Worm (Caenorhabditis elegans) whole organism, L4 larva: Measurements from ENCODE around the gene B0496.6.

Source experiments
- D1046.2 ChIP-seq: fragments of 200-800 bp; sonication (Bioruptor generic); IDR thresholded peaks from 2 replicates; pipeline ENCODE4 v1.3.6; 2022; ENCODE audit warnings: missing genetic modification characterization, missing compliant biosample characterization
- F26F4.8 ChIP-seq: fragments of 200-800 bp; sonication (Bioruptor generic); conservative IDR thresholded peaks from 2 replicates; pipeline ENCODE4 v1.3.6; 2022; ENCODE audit warnings: missing genetic modification characterization, missing compliant biosample characterization
- F37D6.2 ChIP-seq: sonication (generic microtip); optimal IDR thresholded peaks from 2 replicates; lab custom pipeline; 2016; ENCODE audit warnings: mild to moderate bottlenecking, missing genetic modification characterization, missing compliant biosample characterization
- F44E2.7 ChIP-seq: fragments of 200-800 bp; sonication (Bioruptor generic); IDR thresholded peaks from 2 replicates; pipeline ENCODE4 v2.1.2; 2022; ENCODE audit warnings: missing genetic modification characterization, missing compliant biosample characterization
- T20F7.1 ChIP-seq: fragments of 200-800 bp; sonication (Bioruptor generic); optimal IDR thresholded peaks from 2 replicates; lab custom pipeline; 2018; ENCODE audit warnings: mild to moderate bottlenecking, missing genetic modification characterization, missing compliant biosample characterization
- aha-1 ChIP-seq: fragments of 150-350 bp; peaks from one replicate; lab custom pipeline; 2014; ENCODE audit warnings: missing biosample characterization, missing genetic modification characterization
- ceh-20 ChIP-seq: fragments of 200-800 bp; sonication (Bioruptor generic); IDR thresholded peaks from 2 replicates; pipeline ENCODE4 v1.3.6; 2022; ENCODE audit warnings: missing genetic modification reagents, missing genetic modification characterization, missing compliant biosample characterization
- daf-16 ChIP-seq, 3 experiments: sonication (generic microtip); optimal IDR thresholded peaks; 2 replicates each; lab custom pipeline; 2016 to 2017; ENCODE audit warnings: missing genetic modification characterization in 3 of 3, missing genetic modification reagents in 3 of 3, mild to moderate bottlenecking in 2 of 3, missing compliant biosample characterization in 2 of 3, missing biosample characterization in 1 of 3, moderate library complexity in 1 of 3
- daf-19 ChIP-seq: fragments of 200-800 bp; sonication (Bioruptor generic); conservative IDR thresholded peaks from 2 replicates; pipeline ENCODE4 v1.3.6; 2022; ENCODE audit warnings: missing genetic modification characterization, missing compliant biosample characterization
- dmd-6 ChIP-seq: fragments of 200-800 bp; sonication (Bioruptor generic); IDR thresholded peaks from 2 replicates; pipeline ENCODE4 v1.3.6; 2022; ENCODE audit warnings: missing genetic modification reagents, missing genetic modification characterization, missing compliant biosample characterization
- dpl-1 ChIP-seq: fragments of 150-350 bp; optimal IDR thresholded peaks from 2 replicates; lab custom pipeline; 2014; ENCODE audit warnings: missing biosample characterization, missing genetic modification reagents, missing genetic modification characterization
- duxl-1 ChIP-seq: sonication (generic microtip); optimal IDR thresholded peaks from 2 replicates; lab custom pipeline; 2016; ENCODE audit warnings: mild to moderate bottlenecking, missing genetic modification characterization, moderate library complexity, missing compliant biosample characterization; ENCODE audit not compliant: poor library complexity
- dve-1 ChIP-seq: sonication (generic microtip); optimal IDR thresholded peaks from 2 replicates; lab custom pipeline; 2017; ENCODE audit warnings: antibody characterized with exemption, mild to moderate bottlenecking, missing genetic modification characterization, missing compliant biosample characterization; ENCODE audit not compliant: insufficient read depth
- egl-43 ChIP-seq: fragments of 200-800 bp; sonication (Bioruptor generic); IDR thresholded peaks from 2 replicates; pipeline ENCODE4 v1.3.6; 2022; ENCODE audit warnings: missing genetic modification reagents, missing genetic modification characterization, missing compliant biosample characterization
- fos-1 ChIP-seq: fragments of 150-350 bp; optimal IDR thresholded peaks from 2 replicates; lab custom pipeline; 2014; ENCODE audit warnings: missing biosample characterization, missing genetic modification characterization
- gei-8 ChIP-seq: fragments of 200-800 bp; sonication (Bioruptor generic); optimal IDR thresholded peaks from 2 replicates; lab custom pipeline; 2018; ENCODE audit warnings: mild to moderate bottlenecking, missing genetic modification characterization, missing compliant biosample characterization
- hif-1 ChIP-seq, 2 experiments: sonication (generic microtip); optimal IDR thresholded peaks; 2 replicates each; lab custom pipeline; 2016 to 2017; ENCODE audit warnings: missing compliant biosample characterization in 2 of 2, missing genetic modification characterization in 2 of 2, missing genetic modification reagents in 2 of 2, missing genotype in 2 of 2, mild to moderate bottlenecking in 1 of 2
- hlh-11 ChIP-seq: fragments of 200-800 bp; sonication (Bioruptor generic); optimal IDR thresholded peaks from 2 replicates; lab custom pipeline; 2018; ENCODE audit warnings: mild to moderate bottlenecking, missing genetic modification characterization, missing compliant biosample characterization
- hlh-30 ChIP-seq: sonication (generic microtip); optimal IDR thresholded peaks from 2 replicates; lab custom pipeline; 2017; ENCODE audit warnings: antibody characterized with exemption, mild to moderate bottlenecking, missing genetic modification characterization, missing compliant biosample characterization; ENCODE audit not compliant: insufficient read depth
- lin-39 ChIP-seq: fragments of 150-350 bp; optimal IDR thresholded peaks from 2 replicates; lab custom pipeline; 2014; ENCODE audit warnings: missing biosample characterization, missing genetic modification reagents, missing genetic modification characterization
- lir-3 ChIP-seq: sonication (generic microtip); optimal IDR thresholded peaks from 2 replicates; lab custom pipeline; 2016; ENCODE audit warnings: mild to moderate bottlenecking, missing genetic modification characterization, missing compliant biosample characterization
- lsy-2 ChIP-seq, 2 experiments: fragments of 150-350 bp in 1 of 2; sonication (generic microtip) in 1 of 2; optimal IDR thresholded peaks; 2 replicates each; lab custom pipeline; 2014 to 2017; ENCODE audit warnings: missing biosample characterization in 2 of 2, missing genetic modification characterization in 2 of 2
- madf-5 ChIP-seq, 2 experiments: fragments of 200-800 bp; sonication (Bioruptor generic); IDR thresholded peaks; 2 replicates each; pipeline ENCODE4 v1.3.6; 2022; ENCODE audit warnings: missing compliant biosample characterization in 2 of 2, missing genetic modification characterization in 2 of 2
- mdl-1 ChIP-seq, 2 experiments: fragments of 150-350 bp in 1 of 2; sonication (generic microtip) in 1 of 2; optimal IDR thresholded peaks; 2 replicates each; lab custom pipeline; 2014 to 2017; ENCODE audit warnings: missing biosample characterization in 2 of 2, missing genetic modification characterization in 2 of 2
- mes-2 ChIP-seq: sonication (generic microtip); optimal IDR thresholded peaks from 2 replicates; lab custom pipeline; 2016; ENCODE audit warnings: missing genotype, mild to moderate bottlenecking, missing genetic modification characterization, missing compliant biosample characterization; ENCODE audit not compliant: poor library complexity, severe bottlenecking
- nhr-10 ChIP-seq: fragments of 150-350 bp; optimal IDR thresholded peaks from 2 replicates; lab custom pipeline; 2014; ENCODE audit warnings: missing biosample characterization, missing genetic modification characterization
- nhr-11 ChIP-seq: fragments of 150-350 bp; optimal IDR thresholded peaks from 2 replicates; lab custom pipeline; 2014; ENCODE audit warnings: missing biosample characterization, missing genetic modification characterization
- nhr-28 ChIP-seq: fragments of 150-350 bp; optimal IDR thresholded peaks from 2 replicates; lab custom pipeline; 2014; ENCODE audit warnings: missing biosample characterization, missing genetic modification characterization
- nhr-6 ChIP-seq: fragments of 150-350 bp; optimal IDR thresholded peaks from 2 replicates; lab custom pipeline; 2014; ENCODE audit warnings: missing biosample characterization, missing genetic modification characterization
- pha-4 ChIP-seq, 2 experiments: fragments of 150-350 bp in 1 of 2; fragments of 200-800 bp in 1 of 2; sonication (Bioruptor generic) in 1 of 2; IDR thresholded peaks in 1 of 2; optimal IDR thresholded peaks in 1 of 2; 2 replicates each; pipeline versions ENCODE4 v1.3.6 to Lab custom; 2014 to 2022; ENCODE audit warnings: missing genetic modification characterization in 2 of 2, missing genetic modification reagents in 2 of 2, missing biosample characterization in 1 of 2, missing compliant biosample characterization in 1 of 2
- pqm-1 ChIP-seq: sonication (generic microtip); optimal IDR thresholded peaks from 2 replicates; lab custom pipeline; 2017; ENCODE audit warnings: missing biosample characterization, missing genetic modification characterization
- rbr-2 ChIP-seq: sonication (generic microtip); optimal IDR thresholded peaks from 2 replicates; lab custom pipeline; 2016; ENCODE audit warnings: missing genotype, missing genetic modification characterization, missing compliant biosample characterization
- sdz-12 ChIP-seq: fragments of 200-800 bp; sonication (Bioruptor generic); optimal IDR thresholded peaks from 2 replicates; lab custom pipeline; 2018; ENCODE audit warnings: mild to moderate bottlenecking, missing genetic modification characterization, missing compliant biosample characterization
- set-16 ChIP-seq: fragments of 200-800 bp; sonication (Bioruptor generic); IDR thresholded peaks from 2 replicates; pipeline ENCODE4 v1.3.6; 2022; ENCODE audit warnings: missing genetic modification reagents, missing genetic modification characterization, missing compliant biosample characterization
- snpc-4 ChIP-seq: fragments of 150-350 bp; optimal IDR thresholded peaks from 2 replicates; lab custom pipeline; 2014; ENCODE audit warnings: missing biosample characterization, missing genetic modification characterization
- spr-1 ChIP-seq: sonication (generic microtip); optimal IDR thresholded peaks from 2 replicates; lab custom pipeline; 2016; ENCODE audit warnings: mild to moderate bottlenecking, missing genetic modification characterization, missing compliant biosample characterization
- spr-3 ChIP-seq: fragments of 200-800 bp; sonication (Bioruptor generic); optimal IDR thresholded peaks from 2 replicates; lab custom pipeline; 2018; ENCODE audit warnings: mild to moderate bottlenecking, missing genetic modification characterization, missing compliant biosample characterization
- tag-97 ChIP-seq: fragments of 200-800 bp; sonication (Bioruptor generic); IDR thresholded peaks from 2 replicates; pipeline ENCODE4 v1.3.6; 2022; ENCODE audit warnings: missing genetic modification characterization, missing compliant biosample characterization
- tra-1 ChIP-seq: fragments of 200-800 bp; sonication (Bioruptor generic); IDR thresholded peaks from 2 replicates; pipeline ENCODE4 v1.3.6; 2022; ENCODE audit warnings: missing genetic modification reagents, missing genetic modification characterization, missing compliant biosample characterization
- unc-39 ChIP-seq: sonication (generic microtip); optimal IDR thresholded peaks from 2 replicates; lab custom pipeline; 2017; ENCODE audit warnings: missing biosample characterization, missing genetic modification characterization
- unc-62 ChIP-seq, 3 experiments: fragments of 150-350 bp in 1 of 3; sonication (generic microtip); optimal IDR thresholded peaks in 2 of 3; peaks in 1 of 3; 1 replicate in 1 of 3; 2 replicates in 2 of 3; lab custom pipeline; 2014 to 2017; ENCODE audit warnings: missing biosample characterization in 3 of 3, missing genetic modification characterization in 3 of 3, missing genetic modification reagents in 3 of 3, missing genotype in 1 of 3
- vab-7 ChIP-seq: fragments of 200-800 bp; sonication (Bioruptor generic); IDR thresholded peaks from 2 replicates; pipeline ENCODE4 v1.3.6; 2022; ENCODE audit warnings: missing genetic modification reagents, missing genetic modification characterization, missing compliant biosample characterization
- ztf-11 ChIP-seq: fragments of 150-350 bp; optimal IDR thresholded peaks from 2 replicates; lab custom pipeline; 2014; ENCODE audit warnings: missing biosample characterization, missing genetic modification characterization

The B0496.6 gene

ce11 chrIV:7390126-7390766 is 28.7 kb upstream of the B0496.6 start:
- TF ChIP-seq hif-1 (tag; optimal IDR thresholded peaks at IDR 0.05; lab: Kevin White, UChicago) = peak in 1 of 2 experiments; percentile 90
- no peak for TF ChIP-seq lir-3 (tag; lab: Kevin White, UChicago)
- peak; percentile 49 for TF ChIP-seq nhr-6
- no peak for TF ChIP-seq pha-4 (GFP tag; IDR thresholded peaks at IDR 0.05; lab: Robert Waterston, UW)
- no peak for TF ChIP-seq pha-4 (tag; optimal IDR thresholded peaks at IDR 0.05; lab: Kevin White, UChicago)
- TF ChIP-seq hlh-11 (tag; lab: Kevin White, UChicago) = peak; percentile 52
- TF ChIP-seq nhr-11 (tag; lab: Kevin White, UChicago) = peak; percentile 18
- peak; percentile 16; the same call in 1 of the 2 replicates for TF ChIP-seq dmd-6 (GFP tag; lab: Robert Waterston, UW)
- peak in 1 of 2 experiments; percentile 14 for TF ChIP-seq lsy-2 (tag; optimal IDR thresholded peaks at IDR 0.05; lab: Kevin White, UChicago)
- 0 out of 2 replicates have a peak, but pooled peaks have one; percentile 56 for TF ChIP-seq egl-43
- TF ChIP-seq daf-16 (GFP tag; optimal IDR thresholded peaks at IDR 0.05; lab: Kevin White, UChicago) = peak in 1 of 2 experiments; percentile 62
- TF ChIP-seq daf-16 (tag; optimal IDR thresholded peaks at IDR 0.05; lab: Kevin White, UChicago) = no peak
- no peak for TF ChIP-seq T20F7.1 (GFP tag; lab: Kevin White, UChicago)
- TF ChIP-seq spr-1 (tag; lab: Kevin White, UChicago) = no peak
- TF ChIP-seq vab-7 (GFP tag; lab: Robert Waterston, UW) = 0 out of 2 replicates have a peak, but pooled peaks have one; percentile 9
- peak; percentile 39; the same call in 1 of the 2 replicates for TF ChIP-seq set-16
- peak; percentile 35 for TF ChIP-seq mes-2 (tag; lab: Kevin White, UChicago)
- TF ChIP-seq hlh-30 (tag; lab: Kevin White, UChicago) = peak; percentile 19
- TF ChIP-seq rbr-2 (tag; lab: Kevin White, UChicago) = peak; percentile 57

- TF ChIP-seq madf-5 (GFP tag; IDR thresholded peaks at IDR 0.05; lab: Robert Waterston, UW) = no peak
- TF ChIP-seq nhr-6 = peak; percentile 34
- TF ChIP-seq nhr-28 = no peak
- TF ChIP-seq unc-62 (GFP tag; optimal IDR thresholded peaks at IDR 0.05 in 1 of 2; lab: Kevin White, UChicago) = peak in 1 of 2 experiments; percentile 97
- no peak for TF ChIP-seq unc-62 (tag; optimal IDR thresholded peaks at IDR 0.05; lab: Kevin White, UChicago)
- TF ChIP-seq spr-3 (GFP tag; lab: Kevin White, UChicago) = no peak
- TF ChIP-seq pqm-1 = no peak
- no peak for TF ChIP-seq mdl-1 (tag; optimal IDR thresholded peaks at IDR 0.05; lab: Kevin White, UChicago)
- TF ChIP-seq F37D6.2 (tag; lab: Kevin White, UChicago) = no peak
- TF ChIP-seq D1046.2 = no peak
- TF ChIP-seq hif-1 (tag; optimal IDR thresholded peaks at IDR 0.05; lab: Kevin White, UChicago) = peak in 1 of 2 experiments; percentile 58
- TF ChIP-seq unc-39 (tag; lab: Kevin White, UChicago) = no peak
- peak; percentile 12 for TF ChIP-seq dve-1 (tag; lab: Kevin White, UChicago)
- TF ChIP-seq tag-97 = no peak
- no peak for TF ChIP-seq duxl-1
- TF ChIP-seq fos-1 (tag; lab: Kevin White, UChicago) = no peak
- TF ChIP-seq dpl-1 (GFP tag; lab: Kevin White, UChicago) = peak; percentile 5
- TF ChIP-seq ceh-20 (GFP tag; lab: Robert Waterston, UW) = peak; percentile 45; the same call in 1 of the 2 replicates
- no peak for TF ChIP-seq nhr-10 (tag; lab: Kevin White, UChicago)
- no peak for TF ChIP-seq daf-16 (GFP tag; optimal IDR thresholded peaks at IDR 0.05; lab: Kevin White, UChicago)
- no peak for TF ChIP-seq daf-16 (tag; optimal IDR thresholded peaks at IDR 0.05; lab: Kevin White, UChicago)
- no peak for TF ChIP-seq T20F7.1 (GFP tag; lab: Kevin White, UChicago)
- no peak for TF ChIP-seq F26F4.8 (GFP tag; lab: Robert Waterston, UW)
- peak; percentile 67 for TF ChIP-seq hlh-11 (tag; lab: Kevin White, UChicago)
- TF ChIP-seq ztf-11 (tag; lab: Kevin White, UChicago) = no peak
- no peak for TF ChIP-seq F44E2.7
- TF ChIP-seq aha-1 (tag; lab: Kevin White, UChicago) = peak; percentile 45
- TF ChIP-seq rbr-2 (tag; lab: Kevin White, UChicago) = peak; percentile 62
- no peak for TF ChIP-seq gei-8 (GFP tag; lab: Kevin White, UChicago)
- TF ChIP-seq sdz-12 = no peak
- no peak for TF ChIP-seq lin-39 (tag; lab: Kevin White, UChicago)
- TF ChIP-seq daf-19 (GFP tag; lab: Robert Waterston, UW) = no peak
- no peak for TF ChIP-seq tra-1
- TF ChIP-seq dmd-6 (GFP tag; lab: Robert Waterston, UW) = peak; percentile 31
- TF ChIP-seq snpc-4 (tag; lab: Kevin White, UChicago) = no peak
Observed at ce11 chrIV:7391534-7392343, 27.2 kb upstream of the B0496.6 start.
